Worm (Caenorhabditis elegans) whole organism, mixed stage, embryonic: ENCODE data around the gene C54C6.7.

Experiments used
- ceh-43 ChIP-seq: fragments of 200-800 bp; sonication (Bioruptor generic); optimal IDR thresholded peaks from 2 replicates; lab custom pipeline; 2018; ENCODE audit warnings: mild to moderate bottlenecking, missing genetic modification characterization, moderate library complexity, missing compliant biosample characterization
- lin-13 ChIP-seq: fragments of 150-350 bp; optimal IDR thresholded peaks from 2 replicates; lab custom pipeline; 2014; ENCODE audit warnings: missing biosample characterization, missing genetic modification characterization
- nhr-2 ChIP-seq: fragments of 150-350 bp; optimal IDR thresholded peaks from 2 replicates; lab custom pipeline; 2014; ENCODE audit warnings: missing biosample characterization, missing genetic modification characterization
- nhr-237 ChIP-seq: fragments of 150-350 bp; optimal IDR thresholded peaks from 2 replicates; lab custom pipeline; 2014; ENCODE audit warnings: missing biosample characterization, missing genetic modification characterization
- tbx-8 ChIP-seq: fragments of 200-800 bp; sonication (Bioruptor generic); optimal IDR thresholded peaks from 2 replicates; lab custom pipeline; 2018; ENCODE audit warnings: mild to moderate bottlenecking, missing genetic modification characterization, moderate library complexity, missing compliant biosample characterization
- unc-120 ChIP-seq: sonication (generic microtip); optimal IDR thresholded peaks from 2 replicates; lab custom pipeline; 2017; ENCODE audit warnings: missing genetic modification characterization, missing compliant biosample characterization; ENCODE audit not compliant: poor library complexity, severe bottlenecking
- unc-62 ChIP-seq: fragments of 150-350 bp; optimal IDR thresholded peaks from 2 replicates; lab custom pipeline; 2014; ENCODE audit warnings: missing biosample characterization, missing genetic modification reagents, missing genetic modification characterization
- zip-8 ChIP-seq: fragments of 150-350 bp; optimal IDR thresholded peaks from 2 replicates; lab custom pipeline; 2014; ENCODE audit warnings: missing biosample characterization, missing genetic modification characterization

ce11 chrIII:3503286-3503685 lies 42.9 kb downstream of the C54C6.7 start, which contains the start of gene rpl-16:
- no peak for TF ChIP-seq tbx-8
- TF ChIP-seq nhr-237 (tag; lab: Kevin White, UChicago) = no peak
- no peak for TF ChIP-seq unc-120 (tag; lab: Kevin White, UChicago)
- no peak for TF ChIP-seq ceh-43 (GFP tag; lab: Kevin White, UChicago)
- no peak for TF ChIP-seq unc-62
- no peak for TF ChIP-seq nhr-2 (tag; lab: Kevin White, UChicago)
- no peak for TF ChIP-seq lin-13
- no peak for TF ChIP-seq zip-8
